Fruit fly (Drosophila melanogaster): ENCODE measurements around the gene CG1677.

Gene CG1677

DNA sequence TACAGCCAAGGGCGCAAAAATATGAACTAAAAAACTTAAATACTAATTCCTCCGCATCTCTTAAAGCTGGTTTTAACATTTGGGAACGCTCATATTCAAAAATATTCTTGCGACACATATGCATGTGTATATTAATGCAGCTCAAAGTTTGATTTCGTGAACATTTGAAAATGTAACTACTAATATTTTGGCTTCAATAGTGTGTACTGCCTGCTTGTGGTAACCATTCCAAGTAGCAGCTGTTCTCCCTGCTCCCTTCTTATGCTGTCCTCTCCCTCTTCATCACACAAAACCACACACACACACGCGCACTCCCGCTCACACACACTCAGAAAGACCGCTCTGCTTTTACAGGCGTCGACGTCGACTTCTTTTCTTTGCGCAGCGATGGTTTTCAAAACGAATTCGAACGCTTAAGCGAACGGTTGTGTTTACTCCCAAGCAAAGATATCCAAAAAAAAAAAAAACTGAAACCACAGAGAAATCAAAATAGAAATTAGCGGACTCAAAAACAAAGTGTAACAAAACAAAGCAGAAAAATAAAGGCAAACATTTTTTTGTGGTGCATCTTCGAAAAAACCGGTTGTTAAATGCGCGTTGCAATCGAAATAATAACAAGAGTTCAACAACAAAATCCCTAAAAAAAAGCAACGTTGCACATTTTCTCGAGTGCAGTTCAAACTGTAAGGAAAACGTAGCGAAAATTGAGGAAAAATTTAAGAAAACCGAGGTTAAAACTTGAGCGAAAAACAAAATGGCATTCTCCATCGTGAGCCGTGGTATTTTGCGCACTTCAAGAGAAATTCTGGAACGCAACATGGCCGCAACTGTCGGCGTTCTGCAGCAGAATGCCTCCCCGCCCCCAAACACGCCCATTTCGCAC lies 68.4 kb downstream of the CG1677 start, which contains the start of gene CBP (continued):
- TF ChIP-seq fd59A (GFP tag; optimal IDR thresholded peaks at IDR 0.05) (peak; percentile 96), CG6792 (GFP tag; optimal IDR thresholded peaks at IDR 0.05) (peak; percentile 97), vri (GFP tag; optimal IDR thresholded peaks at IDR 0.05) (peak; percentile 90), CG7368 (GFP tag; optimal IDR thresholded peaks at IDR 0.05) (peak; percentile 95), Sox102F (GFP tag; optimal IDR thresholded peaks at IDR 0.05) (peak; percentile 96), Sox14 (GFP tag; optimal IDR thresholded peaks at IDR 0.05) (peak; percentile 97), topi (GFP tag; optimal IDR thresholded peaks at IDR 0.05) (peak; percentile 95), Sox15 (GFP tag; optimal IDR thresholded peaks at IDR 0.05) (peak; percentile 91), CG6854 (GFP tag; optimal IDR thresholded peaks at IDR 0.05) (peak; percentile 95), Eip93F (GFP tag; optimal IDR thresholded peaks at IDR 0.05) (peak; percentile 90), CG8119 (GFP tag; IDR thresholded peaks at IDR 0.05) (peak; percentile 96), Hr39 (GFP tag; optimal IDR thresholded peaks at IDR 0.05) (peak; percentile 95), OdsH (GFP tag; optimal IDR thresholded peaks at IDR 0.05) (peak; percentile 96), Ets96B (tag; optimal IDR thresholded peaks at IDR 0.05) (peak; percentile 97), eg (GFP tag; IDR thresholded peaks at IDR 0.05) (peak; percentile 95), cyc (GFP tag; optimal IDR thresholded peaks at IDR 0.05) (peak; percentile 95), CG10669 (GFP tag; optimal IDR thresholded peaks at IDR 0.05) (peak; percentile 97), CG6163 (GFP tag; IDR thresholded peaks at IDR 0.05) (peak; percentile 97), Hr4 (GFP tag; optimal IDR thresholded peaks at IDR 0.05) (peak; percentile 96), salr (GFP tag; optimal IDR thresholded peaks at IDR 0.05) (peak; percentile 89 to 97), svp (GFP tag) (peak; percentile 97), CG8319 (GFP tag; optimal IDR thresholded peaks at IDR 0.05) (peak; percentile 92), net (GFP tag; optimal IDR thresholded peaks at IDR 0.05) (peak; percentile 94), CG3032 (tag; optimal IDR thresholded peaks at IDR 0.05) (peak; percentile 96), pdm3 (GFP tag; optimal IDR thresholded peaks at IDR 0.05) (peak; percentile 96), CG4318 (GFP tag; optimal IDR thresholded peaks at IDR 0.05) (peak; percentile 89), ss (GFP tag; optimal IDR thresholded peaks at IDR 0.05) (peak; percentile 95 to 96), spab (GFP tag; optimal IDR thresholded peaks at IDR 0.05) (peak; percentile 95), CG11294 (GFP tag; IDR thresholded peaks at IDR 0.05) (peak; percentile 83), Smox (GFP tag; optimal IDR thresholded peaks at IDR 0.05) (peak; percentile 95), Lpt (GFP tag; optimal IDR thresholded peaks at IDR 0.05) (peak; percentile 94)

DNA sequence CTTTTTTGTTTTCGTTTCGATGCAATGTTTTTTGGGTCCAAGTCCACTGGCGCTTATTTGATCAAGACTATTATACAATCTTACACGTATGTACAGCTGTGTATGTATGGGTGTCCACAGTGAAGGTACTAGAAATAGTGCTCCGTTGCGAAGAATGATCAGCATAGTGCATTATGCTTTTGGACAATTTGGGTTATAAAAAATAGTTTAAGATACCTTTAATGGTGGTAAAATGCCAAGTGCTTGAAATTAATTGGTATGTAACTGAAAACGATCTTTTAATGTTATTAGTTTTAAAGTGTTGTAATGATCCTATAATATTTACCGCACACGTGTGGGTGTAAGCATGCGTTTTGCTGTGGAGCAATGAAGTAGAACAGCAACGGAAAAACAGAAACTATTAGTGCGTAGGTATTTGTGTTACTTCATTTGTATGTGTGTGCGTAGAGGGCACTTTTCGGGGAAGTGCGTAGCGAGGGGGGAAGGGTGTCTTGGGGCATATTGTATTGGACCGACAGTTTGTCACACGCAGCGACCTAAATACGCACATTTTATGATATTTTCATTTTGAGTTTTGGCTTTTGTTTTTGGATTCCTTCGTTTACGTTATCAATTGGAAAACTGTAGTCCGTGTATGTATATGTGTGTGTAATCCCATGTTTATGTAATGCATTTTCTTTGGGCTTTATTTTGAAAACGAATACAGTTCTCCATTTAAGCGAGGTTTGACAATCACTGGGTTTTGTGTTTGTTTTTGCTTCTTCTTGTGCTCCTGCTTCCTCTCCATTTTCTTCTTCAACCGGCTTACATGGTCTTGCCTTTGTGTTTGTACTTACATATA lies 69.3 kb downstream of the CG1677 start:
- peak; percentile 63 for TF ChIP-seq acj6 (GFP tag; optimal IDR thresholded peaks at IDR 0.05)
- no peak for TF ChIP-seq CG9139 (GFP tag; optimal IDR thresholded peaks at IDR 0.05)
- TF ChIP-seq Eip78C (GFP tag) = peak; percentile 88
- TF ChIP-seq dac (GFP tag; optimal IDR thresholded peaks at IDR 0.05) = peak; percentile 26
- peak; percentile 60 for TF ChIP-seq Eip75B (GFP tag; optimal IDR thresholded peaks at IDR 0.05)
- TF ChIP-seq Sox102F (GFP tag; optimal IDR thresholded peaks at IDR 0.05) = peak; percentile 1
- TF ChIP-seq Sox15 (GFP tag; optimal IDR thresholded peaks at IDR 0.05) = no peak
- no peak for TF ChIP-seq Ets21C (GFP tag; optimal IDR thresholded peaks at IDR 0.05)
- peak; percentile 79; the same call in 2 of the 3 replicates for TF ChIP-seq eg (GFP tag; IDR thresholded peaks at IDR 0.05)
- no peak for TF ChIP-seq CG8319 (GFP tag; optimal IDR thresholded peaks at IDR 0.05)
- TF ChIP-seq Hr39 (GFP tag; optimal IDR thresholded peaks at IDR 0.05) = peak; percentile 28
- TF ChIP-seq CG4318 (GFP tag; optimal IDR thresholded peaks at IDR 0.05) = peak; percentile 70
- TF ChIP-seq Sox14 (GFP tag; optimal IDR thresholded peaks at IDR 0.05) = peak; percentile 68
- peak; percentile 57 for TF ChIP-seq CG1621 (tag; optimal IDR thresholded peaks at IDR 0.05)
- peak; percentile 73 for TF ChIP-seq CG6163 (GFP tag; IDR thresholded peaks at IDR 0.05)
- peak; percentile 82 for TF ChIP-seq Hr4 (GFP tag; optimal IDR thresholded peaks at IDR 0.05)
- peak; percentile 80 for TF ChIP-seq pdm3 (GFP tag; optimal IDR thresholded peaks at IDR 0.05)
- TF ChIP-seq fkh (GFP tag; optimal IDR thresholded peaks at IDR 0.05) = peak; percentile 25
- no peak for TF ChIP-seq CG6854 (GFP tag; optimal IDR thresholded peaks at IDR 0.05)
- peak; percentile 70 for TF ChIP-seq CG6808 (GFP tag; optimal IDR thresholded peaks at IDR 0.05)
- peak; percentile 34 for TF ChIP-seq CG16779 (tag; optimal IDR thresholded peaks at IDR 0.05)
- no peak for TF ChIP-seq esn (GFP tag; optimal IDR thresholded peaks at IDR 0.05)
- peak; percentile 13 for TF ChIP-seq CG11902 (GFP tag; optimal IDR thresholded peaks at IDR 0.05)
- TF ChIP-seq svp (GFP tag) = no peak
- TF ChIP-seq dsx (GFP tag; optimal IDR thresholded peaks at IDR 0.05; ENCODE audit: poor library complexity, severe bottlenecking) = no peak
- peak; percentile 51 for TF ChIP-seq CG8632 (GFP tag; optimal IDR thresholded peaks at IDR 0.05)
- TF ChIP-seq net (GFP tag; optimal IDR thresholded peaks at IDR 0.05) = peak; percentile 62
- TF ChIP-seq Eip93F (GFP tag; optimal IDR thresholded peaks at IDR 0.05) = no peak

All from whole organism, prepupa.